Worm (Caenorhabditis elegans) whole organism, L2 larva: Measurements from ENCODE around the gene chtb-1.
A peak's percentile ranks its signal among the peaks of the same experiment; 100 is the strongest.

Experiments used
- C34F6.9 ChIP-seq: fragments of 150-350 bp; optimal IDR thresholded peaks from 2 replicates; lab custom pipeline; 2014; ENCODE audit warnings: missing biosample characterization, missing genetic modification characterization
- Y55F3AM.14 ChIP-seq: fragments of 200-800 bp; sonication (Bioruptor generic); optimal IDR thresholded peaks from 2 replicates; lab custom pipeline; 2018; ENCODE audit warnings: mild to moderate bottlenecking, missing genetic modification characterization, missing compliant biosample characterization
- ZK546.5 ChIP-seq: sonication (generic microtip); optimal IDR thresholded peaks from 2 replicates; lab custom pipeline; 2017; ENCODE audit warnings: missing biosample characterization, missing genetic modification characterization
- ama-1 ChIP-seq: fragments of 150-350 bp; optimal IDR thresholded peaks from 2 replicates; lab custom pipeline; 2018; ENCODE audit warnings: inconsistent platforms
- ceh-16 ChIP-seq: fragments of 150-350 bp; optimal IDR thresholded peaks from 2 replicates; lab custom pipeline; 2014; ENCODE audit warnings: missing biosample characterization, missing genetic modification characterization
- crh-2 ChIP-seq: sonication (generic microtip); optimal IDR thresholded peaks from 2 replicates; lab custom pipeline; 2017; ENCODE audit warnings: missing biosample characterization, missing genetic modification characterization
- dmd-4 ChIP-seq: sonication (generic microtip); optimal IDR thresholded peaks from 2 replicates; lab custom pipeline; 2017; ENCODE audit warnings: missing biosample characterization, missing genetic modification characterization
- egl-27 ChIP-seq: sonication (generic microtip); optimal IDR thresholded peaks from 3 replicates; lab custom pipeline; 2017; ENCODE audit warnings: missing biosample characterization, missing genetic modification reagents, missing genetic modification characterization
- elt-1 ChIP-seq: fragments of 150-350 bp; optimal IDR thresholded peaks from 2 replicates; lab custom pipeline; 2014; ENCODE audit warnings: missing biosample characterization, missing genetic modification characterization
- elt-3 ChIP-seq: sonication (generic microtip); optimal IDR thresholded peaks from 2 replicates; lab custom pipeline; 2017; ENCODE audit warnings: missing biosample characterization, missing genetic modification characterization
- fos-1 ChIP-seq: fragments of 150-350 bp; optimal IDR thresholded peaks from 2 replicates; lab custom pipeline; 2014; ENCODE audit warnings: missing biosample characterization, missing genetic modification characterization
- gmeb-1 ChIP-seq: fragments of 150-350 bp; optimal IDR thresholded peaks from 2 replicates; lab custom pipeline; 2014; ENCODE audit warnings: missing biosample characterization, missing genetic modification characterization
- lin-11 ChIP-seq: fragments of 150-350 bp; sonication (generic microtip); optimal IDR thresholded peaks from 2 replicates; lab custom pipeline; 2014; ENCODE audit warnings: missing biosample characterization, missing genetic modification characterization, inconsistent platforms, mixed read lengths
- lin-13 ChIP-seq: fragments of 150-350 bp; optimal IDR thresholded peaks from 2 replicates; lab custom pipeline; 2014; ENCODE audit warnings: missing biosample characterization, missing genetic modification reagents, missing genetic modification characterization
- lsy-2 ChIP-seq, 2 experiments: fragments of 150-350 bp in 1 of 2; sonication (generic microtip) in 1 of 2; optimal IDR thresholded peaks; 2 replicates each; lab custom pipeline; 2014 to 2017; ENCODE audit warnings: missing biosample characterization in 2 of 2, missing genetic modification characterization in 2 of 2
- mab-5 ChIP-seq: fragments of 150-350 bp; optimal IDR thresholded peaks from 2 replicates; lab custom pipeline; 2014; ENCODE audit warnings: missing biosample characterization, missing genetic modification characterization
- mbf-1 ChIP-seq: sonication (generic microtip); optimal IDR thresholded peaks from 2 replicates; lab custom pipeline; 2017; ENCODE audit warnings: missing biosample characterization, missing genetic modification characterization
- mdl-1 ChIP-seq, 2 experiments: fragments of 150-350 bp in 1 of 2; sonication (generic microtip) in 1 of 2; optimal IDR thresholded peaks; 2 replicates each; lab custom pipeline; 2017; ENCODE audit warnings: missing biosample characterization in 2 of 2, missing genetic modification characterization in 2 of 2
- nhr-10 ChIP-seq: sonication (generic microtip); optimal IDR thresholded peaks from 2 replicates; lab custom pipeline; 2017; ENCODE audit warnings: missing biosample characterization, missing genetic modification characterization
- nhr-12 ChIP-seq: fragments of 150-350 bp; optimal IDR thresholded peaks from 2 replicates; lab custom pipeline; 2014; ENCODE audit warnings: missing biosample characterization, missing genetic modification characterization
- nhr-129 ChIP-seq: fragments of 150-350 bp; optimal IDR thresholded peaks from 2 replicates; lab custom pipeline; 2014; ENCODE audit warnings: missing biosample characterization, missing genetic modification characterization
- nhr-21 ChIP-seq: fragments of 150-350 bp; optimal IDR thresholded peaks from 2 replicates; lab custom pipeline; 2014; ENCODE audit warnings: missing biosample characterization, missing genetic modification characterization
- nhr-237 ChIP-seq: fragments of 150-350 bp; optimal IDR thresholded peaks from 2 replicates; lab custom pipeline; 2014; ENCODE audit warnings: missing biosample characterization, missing genetic modification characterization
- nhr-25 ChIP-seq: fragments of 150-350 bp; sonication (generic microtip); optimal IDR thresholded peaks from 3 replicates; lab custom pipeline; 2014; ENCODE audit warnings: missing biosample characterization, missing genetic modification characterization
- nhr-6 ChIP-seq: fragments of 150-350 bp; optimal IDR thresholded peaks from 2 replicates; lab custom pipeline; 2014; ENCODE audit warnings: missing biosample characterization, missing genetic modification characterization
- nhr-77 ChIP-seq: fragments of 150-350 bp; optimal IDR thresholded peaks from 2 replicates; lab custom pipeline; 2014; ENCODE audit warnings: missing biosample characterization, missing genetic modification characterization
- peb-1 ChIP-seq: fragments of 150-350 bp; optimal IDR thresholded peaks from 2 replicates; lab custom pipeline; 2014; ENCODE audit warnings: missing biosample characterization, missing genetic modification characterization
- sem-4 ChIP-seq: fragments of 150-350 bp; optimal IDR thresholded peaks from 2 replicates; lab custom pipeline; 2014; ENCODE audit warnings: missing biosample characterization, missing genetic modification reagents, missing genetic modification characterization
- skn-1 ChIP-seq: sonication (generic microtip); optimal IDR thresholded peaks from 2 replicates; lab custom pipeline; 2017; ENCODE audit warnings: missing biosample characterization, missing genetic modification characterization
- sma-3 ChIP-seq: sonication (generic microtip); optimal IDR thresholded peaks from 2 replicates; lab custom pipeline; 2016; ENCODE audit warnings: missing genetic modification reagents, missing genetic modification characterization, missing compliant biosample characterization
- sma-9 ChIP-seq, 2 experiments: fragments of 150-350 bp in 1 of 2; sonication (generic microtip) in 1 of 2; optimal IDR thresholded peaks; 2 replicates each; lab custom pipeline; 2014 to 2016; ENCODE audit warnings: missing genetic modification characterization in 2 of 2, mild to moderate bottlenecking in 1 of 2, missing biosample characterization in 1 of 2, missing compliant biosample characterization in 1 of 2, missing genetic modification reagents in 1 of 2, moderate library complexity in 1 of 2
- snpc-4 ChIP-seq: fragments of 150-350 bp; optimal IDR thresholded peaks from 2 replicates; lab custom pipeline; 2014; ENCODE audit warnings: missing biosample characterization, missing genetic modification characterization
- unc-55 ChIP-seq: fragments of 150-350 bp; sonication (generic microtip); optimal IDR thresholded peaks from 3 replicates; lab custom pipeline; 2014; ENCODE audit warnings: missing biosample characterization, missing genetic modification reagents, missing genetic modification characterization
- unc-62 ChIP-seq: fragments of 150-350 bp; optimal IDR thresholded peaks from 2 replicates; lab custom pipeline; 2014; ENCODE audit warnings: missing biosample characterization, missing genetic modification reagents, missing genetic modification characterization
- zag-1 ChIP-seq: fragments of 150-350 bp; optimal IDR thresholded peaks from 2 replicates; lab custom pipeline; 2014; ENCODE audit warnings: missing biosample characterization, missing genetic modification characterization
- ztf-4 ChIP-seq: fragments of 150-350 bp; optimal IDR thresholded peaks from 2 replicates; lab custom pipeline; 2014; ENCODE audit warnings: missing biosample characterization, missing genetic modification characterization

The chtb-1 gene

ce11 chrIII:9340025-9340424, 15.2 kb downstream of the chtb-1 start:
- TF ChIP-seq sma-9 (GFP tag; optimal IDR thresholded peaks at IDR 0.05; lab: Kevin White, UChicago) (no peak), sma-9 (tag; optimal IDR thresholded peaks at IDR 0.05; lab: Kevin White, UChicago) (no peak), unc-62 (GFP tag; lab: Kevin White, UChicago) (no peak), nhr-6 (tag; lab: Kevin White, UChicago) (no peak), nhr-12 (tag; lab: Kevin White, UChicago) (no peak), nhr-25 (tag; lab: Kevin White, UChicago) (no peak), ceh-16 (tag; lab: Kevin White, UChicago) (no peak), skn-1 (tag; lab: Kevin White, UChicago) (no peak)

DNA sequence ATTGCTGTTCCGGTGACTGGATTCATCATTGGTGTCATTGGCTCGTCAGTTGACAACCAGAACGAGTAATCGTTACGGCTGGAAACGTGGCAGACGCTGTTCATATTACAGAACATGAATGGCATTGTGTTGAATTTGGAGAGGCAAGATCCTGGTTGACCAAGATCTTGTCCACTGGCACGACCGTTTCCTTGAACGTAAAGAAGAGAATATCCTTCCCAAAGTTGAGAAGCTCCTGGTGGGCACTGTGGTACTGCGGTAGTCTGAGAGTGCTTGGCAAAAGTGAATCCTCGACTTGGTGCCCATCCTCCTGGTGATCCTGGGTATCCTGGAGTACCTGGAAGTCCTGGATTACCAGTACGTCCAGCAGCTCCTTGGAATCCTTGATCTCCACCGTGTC, 17.3 kb downstream of the chtb-1 start:
- no peak for TF ChIP-seq nhr-129 (tag; lab: Kevin White, UChicago)

ce11 chrIII:9336807-9337206, 18.5 kb downstream of the chtb-1 start:
- TF ChIP-seq crh-2 = no peak

- TF ChIP-seq nhr-10 (tag; lab: Kevin White, UChicago) = no peak
- no peak for TF ChIP-seq gmeb-1
- no peak for TF ChIP-seq nhr-21 (tag; lab: Kevin White, UChicago)
- no peak for TF ChIP-seq mbf-1 (tag; lab: Kevin White, UChicago)
- TF ChIP-seq sem-4 (tag; lab: Kevin White, UChicago) = no peak
- no peak for TF ChIP-seq C34F6.9 (tag; lab: Kevin White, UChicago)
- TF ChIP-seq lin-11 (tag; lab: Kevin White, UChicago) = no peak
- TF ChIP-seq nhr-77 (tag; lab: Kevin White, UChicago) = no peak
- no peak for TF ChIP-seq ama-1
- TF ChIP-seq ZK546.5 (tag; lab: Kevin White, UChicago) = no peak
- TF ChIP-seq ztf-4 = no peak
- no peak for TF ChIP-seq Y55F3AM.14 (GFP tag; lab: Kevin White, UChicago)
- TF ChIP-seq sma-3 = no peak
Measured at ce11 chrIII:9335076-9335475, 20.2 kb downstream of the chtb-1 start.

DNA sequence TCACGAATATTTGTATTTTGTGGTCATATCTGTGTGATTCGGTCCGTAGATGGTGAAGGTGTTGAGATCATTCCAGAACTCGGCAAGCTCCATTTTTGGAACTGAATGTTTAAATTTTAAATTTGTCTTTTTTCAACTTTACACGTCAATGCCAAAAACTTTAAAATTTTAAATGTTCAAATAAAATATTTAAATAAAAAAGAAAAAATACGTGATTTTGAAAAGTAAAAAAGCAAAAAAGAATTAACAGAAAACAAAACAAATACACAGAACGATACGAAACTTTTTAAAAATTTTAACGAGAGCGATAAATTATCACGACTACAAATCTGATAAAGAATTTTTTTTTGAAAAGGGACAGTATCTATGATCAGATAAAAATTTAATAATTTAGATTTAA, 21.1 kb downstream of the chtb-1 start, which contains the start of gene elo-4:
elo-4 (minus strand) TSS at position 101 of the 400 bp plus-strand sequence.
- TF ChIP-seq lin-11 (tag; lab: Kevin White, UChicago) (no peak), dmd-4 (tag; lab: Kevin White, UChicago) (no peak), gmeb-1 (no peak), ceh-16 (tag; lab: Kevin White, UChicago) (no peak), elt-3 (no peak), skn-1 (tag; lab: Kevin White, UChicago) (no peak), peb-1 (no peak), ZK546.5 (tag; lab: Kevin White, UChicago) (no peak), lin-13 (GFP tag; lab: Kevin White, UChicago) (no peak), nhr-25 (tag; lab: Kevin White, UChicago) (no peak), nhr-237 (tag; lab: Kevin White, UChicago) (no peak), elt-1 (tag; lab: Kevin White, UChicago) (no peak), nhr-12 (tag; lab: Kevin White, UChicago) (no peak), unc-62 (GFP tag; lab: Kevin White, UChicago) (no peak), nhr-129 (tag; lab: Kevin White, UChicago) (no peak), mab-5 (no peak)

- TF ChIP-seq lsy-2 (tag; optimal IDR thresholded peaks at IDR 0.05; lab: Kevin White, UChicago) = peak in 1 of 2 experiments; percentile 74
- no peak for TF ChIP-seq peb-1
- peak; percentile 24 for TF ChIP-seq C34F6.9 (tag; lab: Kevin White, UChicago)
Measured at ce11 chrIII:9331084-9331564, 24.1 kb downstream of the chtb-1 start, which contains the start of gene ufc-1. ufc-1 (plus strand) TSS chrIII:9331514.

ce11 chrIII:9329790-9330366, 25.4 kb downstream of the chtb-1 start, which contains the start of gene ttr-5:
ttr-5 (plus strand) TSS chrIII:9330316.
- no peak for TF ChIP-seq peb-1
- TF ChIP-seq elt-3 = no peak
- TF ChIP-seq unc-55 (GFP tag; lab: Kevin White, UChicago) = no peak
- TF ChIP-seq mbf-1 (tag; lab: Kevin White, UChicago) = no peak
- no peak for TF ChIP-seq nhr-25 (tag; lab: Kevin White, UChicago)
- TF ChIP-seq lin-11 (tag; lab: Kevin White, UChicago) = no peak
- TF ChIP-seq zag-1 (tag; lab: Kevin White, UChicago) = no peak
- TF ChIP-seq mdl-1 (tag; optimal IDR thresholded peaks at IDR 0.05; lab: Kevin White, UChicago) = no peak
- TF ChIP-seq snpc-4 (tag; lab: Kevin White, UChicago) = no peak
- no peak for TF ChIP-seq fos-1 (tag; lab: Kevin White, UChicago)
- no peak for TF ChIP-seq elt-1 (tag; lab: Kevin White, UChicago)
- no peak for TF ChIP-seq egl-27
- TF ChIP-seq nhr-21 (tag; lab: Kevin White, UChicago) = no peak
- no peak for TF ChIP-seq sma-9 (GFP tag; optimal IDR thresholded peaks at IDR 0.05; lab: Kevin White, UChicago)
- TF ChIP-seq sma-9 (tag; optimal IDR thresholded peaks at IDR 0.05; lab: Kevin White, UChicago) = no peak
- no peak for TF ChIP-seq lsy-2 (tag; optimal IDR thresholded peaks at IDR 0.05; lab: Kevin White, UChicago)
